Worm (Caenorhabditis elegans) whole organism, L1 larva: ENCODE results near the gene F43H9.4.

Source experiments
- F16B12.6 ChIP-seq: fragments of 150-350 bp; optimal IDR thresholded peaks from 2 replicates; lab custom pipeline; 2014; ENCODE audit warnings: missing biosample characterization, missing genetic modification characterization
- lin-13 ChIP-seq: fragments of 150-350 bp; optimal IDR thresholded peaks from 2 replicates; lab custom pipeline; 2014; ENCODE audit warnings: missing biosample characterization, missing genetic modification reagents, missing genetic modification characterization
- lin-15B ChIP-seq: fragments of 150-350 bp; sonication (generic microtip); optimal IDR thresholded peaks from 3 replicates; lab custom pipeline; 2014; ENCODE audit warnings: missing biosample characterization, missing genetic modification characterization
- nhr-11 ChIP-seq: fragments of 150-350 bp; optimal IDR thresholded peaks from 2 replicates; lab custom pipeline; 2014; ENCODE audit warnings: missing biosample characterization, missing genetic modification characterization
- nhr-12 ChIP-seq: sonication (generic microtip); optimal IDR thresholded peaks from 2 replicates; lab custom pipeline; 2017; ENCODE audit warnings: missing biosample characterization, missing genetic modification characterization
- nhr-28 ChIP-seq: fragments of 150-350 bp; optimal IDR thresholded peaks from 2 replicates; lab custom pipeline; 2014; ENCODE audit warnings: missing biosample characterization, missing genetic modification characterization
- nhr-85 ChIP-seq: sonication (generic microtip); peaks from one replicate; lab custom pipeline; 2016; ENCODE audit warnings: missing genetic modification characterization, inconsistent platforms, missing compliant biosample characterization
- snpc-4 ChIP-seq: fragments of 150-350 bp; optimal IDR thresholded peaks from 2 replicates; lab custom pipeline; 2014; ENCODE audit warnings: missing biosample characterization, missing genetic modification characterization
- unc-62 ChIP-seq: fragments of 150-350 bp; optimal IDR thresholded peaks from 2 replicates; lab custom pipeline; 2014; ENCODE audit warnings: missing biosample characterization, missing genetic modification reagents, missing genetic modification characterization
- ztf-11 ChIP-seq, 2 experiments: sonication (generic microtip); optimal IDR thresholded peaks; 2 replicates each; lab custom pipeline; 2016 to 2017; ENCODE audit warnings: missing genetic modification characterization in 2 of 2, missing biosample characterization in 1 of 2, missing compliant biosample characterization in 1 of 2

DNA sequence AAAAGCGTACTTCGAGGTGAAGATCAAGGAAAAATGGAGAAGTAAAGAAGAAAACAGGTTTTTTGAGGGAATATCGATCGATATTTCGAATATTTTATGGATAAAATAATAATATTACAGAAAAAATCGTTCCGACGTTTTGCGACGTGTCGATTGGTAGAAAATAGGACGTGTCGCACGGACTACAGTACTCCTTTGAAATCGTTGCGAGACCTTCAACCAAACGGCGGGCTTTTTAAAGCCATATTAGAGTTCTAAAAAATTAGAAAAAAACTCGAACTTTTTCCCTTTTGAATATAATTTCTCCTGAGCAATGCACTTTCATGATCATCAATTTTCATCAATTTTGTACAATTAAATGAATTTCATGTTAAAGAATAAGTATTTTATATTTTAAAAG, 16.4 kb upstream of the F43H9.4 start, which contains the start of gene Y97E10AR.4:
- TF ChIP-seq nhr-28 (tag; lab: Kevin White, UChicago) = no peak
- TF ChIP-seq lin-13 = no peak
- TF ChIP-seq unc-62 = no peak
- TF ChIP-seq snpc-4 (tag; lab: Kevin White, UChicago) = no peak
- no peak for TF ChIP-seq ztf-11 (tag; optimal IDR thresholded peaks at IDR 0.05; lab: Kevin White, UChicago)
- TF ChIP-seq nhr-85 (tag; lab: Kevin White, UChicago) = peak; percentile 42
- no peak for TF ChIP-seq F16B12.6 (tag; lab: Kevin White, UChicago)
- TF ChIP-seq nhr-11 (tag; lab: Kevin White, UChicago) = no peak
- no peak for TF ChIP-seq lin-15B (tag; lab: Kevin White, UChicago)
- TF ChIP-seq nhr-12 (tag; lab: Kevin White, UChicago) = no peak
